Worm (Caenorhabditis elegans): ENCODE data around the gene try-5.

Gene try-5

DNA sequence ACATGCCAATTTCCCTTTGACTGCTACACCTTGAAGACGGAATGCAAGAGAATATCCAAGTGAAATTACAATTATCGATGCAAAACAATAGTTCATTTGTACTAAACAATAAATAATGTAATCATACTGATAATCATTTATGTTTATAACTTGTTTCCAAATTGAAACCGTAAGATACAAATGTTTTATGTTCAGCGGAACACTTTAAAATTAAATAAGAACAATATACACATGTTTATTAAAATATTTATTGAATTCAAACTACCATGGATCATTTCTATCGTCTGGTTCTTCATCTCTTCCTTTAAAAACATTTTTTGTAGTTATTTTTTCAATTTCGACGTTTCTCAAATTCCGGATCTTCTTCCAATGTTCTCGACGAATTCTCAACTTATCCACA is 8.5 kb downstream of the try-5 start, which contains the start of gene ttr-40:
ttr-40 (minus strand) TSS at position 101 of the 400 bp plus-strand sequence.
- TF ChIP-seq ceh-22 (tag; optimal IDR thresholded peaks at IDR 0.05) (no peak), ceh-45 (GFP tag; IDR thresholded peaks at IDR 0.05) (no peak), dmd-4 (tag; optimal IDR thresholded peaks at IDR 0.05; ENCODE audit: borderline replicate concordance) (no peak), nfya-1 (tag; optimal IDR thresholded peaks at IDR 0.05) (no peak), C08G9.2 (tag; optimal IDR thresholded peaks at IDR 0.05) (no peak)

DNA sequence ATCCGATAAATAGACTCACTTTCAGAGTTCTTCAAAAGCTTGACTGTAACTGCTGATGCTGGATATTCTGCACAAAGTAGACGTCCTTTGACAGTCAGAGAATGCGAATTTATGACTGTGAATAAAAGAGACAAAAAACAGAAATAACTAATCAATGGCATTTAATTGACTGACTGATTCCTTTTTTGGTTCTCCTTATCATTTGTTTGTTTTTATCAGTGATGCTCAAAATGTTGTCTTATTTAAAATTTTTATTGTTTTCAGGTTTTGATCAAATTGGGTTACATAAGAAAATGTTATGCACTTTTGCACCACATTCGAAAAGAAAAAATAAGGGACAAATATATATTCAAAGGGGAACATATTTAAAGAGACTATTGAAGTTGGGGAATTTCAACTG is 9.5 kb downstream of the try-5 start, which contains the start of gene ttr-49:
ttr-49 (minus strand) TSS at position 171 of the 400 bp plus-strand sequence.
- no peak for TF ChIP-seq F13H6.1 (tag; optimal IDR thresholded peaks at IDR 0.05)
- no peak for TF ChIP-seq fkh-6 (tag; optimal IDR thresholded peaks at IDR 0.05)
- TF ChIP-seq unc-55 (GFP tag; optimal IDR thresholded peaks at IDR 0.05): no peak
- TF ChIP-seq lim-6 (tag; optimal IDR thresholded peaks at IDR 0.05): no peak
- no peak for TF ChIP-seq ceh-30 (tag; optimal IDR thresholded peaks at IDR 0.05)
- no peak for TF ChIP-seq hlh-13 (GFP tag; optimal IDR thresholded peaks at IDR 0.05)
- no peak for TF ChIP-seq unc-86 (tag; optimal IDR thresholded peaks at IDR 0.05)
- no peak for TF ChIP-seq ceh-18 (tag; optimal IDR thresholded peaks at IDR 0.05)
- TF ChIP-seq npax-4 (tag; optimal IDR thresholded peaks at IDR 0.05): no peak
- TF ChIP-seq pag-3 (tag; optimal IDR thresholded peaks at IDR 0.05; ENCODE audit: borderline replicate concordance): no peak
- TF ChIP-seq ets-4 (tag; optimal IDR thresholded peaks at IDR 0.05): no peak

DNA sequence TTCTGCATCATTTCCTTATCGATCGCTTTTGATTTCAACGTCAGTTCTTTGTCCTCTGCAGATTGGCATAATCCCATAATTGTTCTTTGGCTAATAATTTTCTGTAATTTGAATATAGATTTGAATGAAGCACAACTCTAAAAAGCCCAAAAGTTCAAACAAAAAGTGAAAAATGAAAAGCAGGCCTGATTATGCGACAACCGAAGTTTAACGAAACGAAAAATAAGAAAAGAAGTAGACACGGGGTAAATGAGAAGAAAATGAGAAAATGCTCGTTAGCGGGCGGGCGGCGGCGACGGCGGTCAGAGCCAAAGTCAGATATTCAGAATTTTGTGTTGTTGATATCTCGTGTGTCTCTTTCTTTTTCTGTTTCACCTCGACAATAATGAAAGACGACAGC is 12.8 kb downstream of the try-5 start, which contains the start of gene gpa-3:
gpa-3 (minus strand) TSS at position 101 of the 400 bp plus-strand sequence.
- TF ChIP-seq ahr-1 (tag; optimal IDR thresholded peaks at IDR 0.05): no peak
- TF ChIP-seq unc-3 (GFP tag; conservative IDR thresholded peaks at IDR 0.05): no peak
- no peak for TF ChIP-seq unc-3 (tag; optimal IDR thresholded peaks at IDR 0.05)
- TF ChIP-seq T23F11.4 (GFP tag; optimal IDR thresholded peaks at IDR 0.05): no peak
- no peak for TF ChIP-seq ceh-31 (tag; optimal IDR thresholded peaks at IDR 0.05)
- TF ChIP-seq che-1 (tag; optimal IDR thresholded peaks at IDR 0.05): no peak
- no peak for TF ChIP-seq ceh-2 (tag; optimal IDR thresholded peaks at IDR 0.05)
- no peak for TF ChIP-seq nhr-11 (tag; optimal IDR thresholded peaks at IDR 0.05)

DNA sequence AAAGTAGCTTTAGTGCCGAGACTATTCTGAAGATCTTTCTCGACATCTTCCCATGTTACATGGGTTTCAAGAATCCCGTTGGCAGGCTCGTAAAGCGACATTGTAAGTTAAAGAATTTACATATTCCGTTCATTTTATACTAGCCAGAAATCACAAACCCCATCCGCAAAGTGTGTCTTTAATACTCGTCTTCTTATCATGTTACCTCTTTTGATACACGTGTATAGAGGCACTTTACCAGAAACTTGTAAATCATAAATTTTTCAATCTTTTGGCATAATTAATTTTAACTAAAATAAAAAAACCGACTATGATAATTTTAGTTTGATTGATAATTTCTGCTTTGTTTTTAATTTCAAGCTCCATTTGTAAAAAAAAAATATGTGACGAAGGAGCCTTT is 24.1 kb downstream of the try-5 start, which contains the start of gene E02C12.6:
E02C12.6 (minus strand) TSS at position 101 of the 400 bp plus-strand sequence.
- TF ChIP-seq F13H6.1 (tag; optimal IDR thresholded peaks at IDR 0.05) (no peak), ceh-2 (tag; optimal IDR thresholded peaks at IDR 0.05) (no peak), ama-1 (optimal IDR thresholded peaks at IDR 0.05) (no peak), pha-2 (tag; optimal IDR thresholded peaks at IDR 0.05) (no peak), syd-9 (tag; optimal IDR thresholded peaks at IDR 0.05) (no peak), elt-2 (tag; optimal IDR thresholded peaks at IDR 0.05) (no peak), ceh-14 (tag; optimal IDR thresholded peaks at IDR 0.05) (no peak), ref-2 (tag; optimal IDR thresholded peaks at IDR 0.05) (no peak), unc-86 (tag; optimal IDR thresholded peaks at IDR 0.05) (no peak), che-1 (tag; optimal IDR thresholded peaks at IDR 0.05) (no peak), nhr-232 (tag; optimal IDR thresholded peaks at IDR 0.05) (no peak), fkh-10 (GFP tag; optimal IDR thresholded peaks at IDR 0.05) (no peak), fkh-6 (tag; optimal IDR thresholded peaks at IDR 0.05) (no peak), odd-2 (tag; optimal IDR thresholded peaks at IDR 0.05) (no peak)

DNA sequence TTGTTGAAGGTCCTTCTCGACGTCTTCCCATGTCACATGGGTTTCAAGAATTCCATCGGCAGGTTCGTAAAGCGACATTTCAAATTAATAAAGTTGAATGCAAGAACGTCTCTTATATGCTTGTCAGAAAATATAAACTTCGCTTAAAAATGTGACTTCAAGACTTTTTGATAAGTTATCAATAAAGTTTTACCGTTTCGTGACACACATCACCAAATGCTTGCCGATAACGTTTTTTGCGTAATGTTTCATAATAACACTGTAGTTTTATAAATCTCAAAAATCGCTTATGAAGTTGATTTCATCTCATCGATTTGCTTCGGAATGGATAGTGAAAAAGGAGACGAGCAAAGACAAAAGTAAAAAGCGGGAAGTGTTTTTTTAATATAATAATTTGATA is 26.6 kb downstream of the try-5 start, which contains the start of gene E02C12.8:
E02C12.8 (minus strand) TSS at position 141 of the 400 bp plus-strand sequence.
- TF ChIP-seq C38D4.7 (GFP tag; optimal IDR thresholded peaks at IDR 0.05): no peak
- no peak for TF ChIP-seq fkh-6 (tag; optimal IDR thresholded peaks at IDR 0.05)
- TF ChIP-seq elt-2 (tag; optimal IDR thresholded peaks at IDR 0.05): peak; percentile 35
- TF ChIP-seq nfya-1 (tag; optimal IDR thresholded peaks at IDR 0.05): no peak

Measured in whole organism, late embryonic.